Worm (Caenorhabditis elegans) whole organism, late embryonic: ENCODE data around the gene htp-1.

ENCODE experiments used
- C08G9.2 ChIP-seq: sonication (generic microtip); optimal IDR thresholded peaks from 2 replicates; lab custom pipeline; 2016; ENCODE audit warnings: mild to moderate bottlenecking, missing genetic modification characterization, moderate library complexity, missing compliant biosample characterization
- C38D4.7 ChIP-seq: fragments of 200-800 bp; sonication (Bioruptor generic); optimal IDR thresholded peaks from 2 replicates; lab custom pipeline; 2018; ENCODE audit warnings: mild to moderate bottlenecking, missing genetic modification characterization, moderate library complexity, missing compliant biosample characterization
- F13H6.1 ChIP-seq: sonication (generic microtip); optimal IDR thresholded peaks from 2 replicates; lab custom pipeline; 2016; ENCODE audit warnings: missing genetic modification characterization, missing compliant biosample characterization
- K02D7.2 ChIP-seq: sonication (generic microtip); optimal IDR thresholded peaks from 2 replicates; lab custom pipeline; 2017; ENCODE audit warnings: mild to moderate bottlenecking, missing genetic modification characterization, missing compliant biosample characterization
- K09A11.1 ChIP-seq: sonication (generic microtip); optimal IDR thresholded peaks from 2 replicates; lab custom pipeline; 2017; ENCODE audit warnings: antibody characterized with exemption, mild to moderate bottlenecking, missing genetic modification characterization, missing compliant biosample characterization; ENCODE audit not compliant: insufficient read depth
- T23F11.4 ChIP-seq: fragments of 200-800 bp; sonication (Bioruptor generic); optimal IDR thresholded peaks from 2 replicates; lab custom pipeline; 2018; ENCODE audit warnings: mild to moderate bottlenecking, missing genetic modification characterization, missing compliant biosample characterization
- ahr-1 ChIP-seq: sonication (generic microtip); optimal IDR thresholded peaks from 2 replicates; lab custom pipeline; 2016; ENCODE audit warnings: missing genetic modification characterization, missing compliant biosample characterization
- ama-1 ChIP-seq: fragments of 150-350 bp; optimal IDR thresholded peaks from 2 replicates; lab custom pipeline; 2014
- ceh-18 ChIP-seq: sonication (generic microtip); optimal IDR thresholded peaks from 2 replicates; lab custom pipeline; 2016; ENCODE audit warnings: missing genetic modification characterization, missing compliant biosample characterization
- ceh-19 ChIP-seq: fragments of 200-800 bp; sonication (Bioruptor generic); optimal IDR thresholded peaks from 2 replicates; lab custom pipeline; 2018; ENCODE audit warnings: mild to moderate bottlenecking, missing genetic modification characterization, missing compliant biosample characterization
- ceh-2 ChIP-seq: sonication (generic microtip); optimal IDR thresholded peaks from 2 replicates; lab custom pipeline; 2016; ENCODE audit warnings: missing genotype, missing genetic modification characterization, missing compliant biosample characterization
- ceh-30 ChIP-seq: fragments of 150-350 bp; optimal IDR thresholded peaks from 2 replicates; lab custom pipeline; 2014; ENCODE audit warnings: missing biosample characterization, missing genetic modification characterization
- ceh-31 ChIP-seq: sonication (generic microtip); optimal IDR thresholded peaks from 2 replicates; lab custom pipeline; 2016; ENCODE audit warnings: missing genetic modification characterization, missing compliant biosample characterization
- ceh-34 ChIP-seq: sonication (generic microtip); optimal IDR thresholded peaks from 2 replicates; lab custom pipeline; 2016; ENCODE audit warnings: mild to moderate bottlenecking, missing genetic modification characterization, missing compliant biosample characterization
- ceh-48 ChIP-seq: sonication (generic microtip); optimal IDR thresholded peaks from 2 replicates; lab custom pipeline; 2016; ENCODE audit warnings: missing genetic modification characterization, inconsistent platforms, missing compliant biosample characterization
- che-1 ChIP-seq: sonication (generic microtip); optimal IDR thresholded peaks from 2 replicates; lab custom pipeline; 2016; ENCODE audit warnings: mild to moderate bottlenecking, missing genetic modification characterization, missing compliant biosample characterization
- elt-2 ChIP-seq: sonication (generic microtip); optimal IDR thresholded peaks from 2 replicates; lab custom pipeline; 2016; ENCODE audit warnings: missing genetic modification reagents, missing genetic modification characterization, missing compliant biosample characterization
- ets-4 ChIP-seq: sonication (generic microtip); optimal IDR thresholded peaks from 2 replicates; lab custom pipeline; 2016; ENCODE audit warnings: missing genetic modification characterization, missing compliant biosample characterization
- fax-1 ChIP-seq: sonication (generic microtip); optimal IDR thresholded peaks from 2 replicates; lab custom pipeline; 2016; ENCODE audit warnings: missing genotype, missing genetic modification characterization, missing compliant biosample characterization
- hlh-13 ChIP-seq: fragments of 200-800 bp; sonication (Bioruptor generic); optimal IDR thresholded peaks from 2 replicates; lab custom pipeline; 2018; ENCODE audit warnings: mild to moderate bottlenecking, missing genetic modification characterization, missing compliant biosample characterization
- hlh-15 ChIP-seq: sonication (generic microtip); optimal IDR thresholded peaks from 2 replicates; lab custom pipeline; 2016; ENCODE audit warnings: missing genetic modification characterization, missing compliant biosample characterization
- hlh-6 ChIP-seq: sonication (generic microtip); optimal IDR thresholded peaks from 2 replicates; lab custom pipeline; 2016; ENCODE audit warnings: missing genotype, missing genetic modification characterization, missing compliant biosample characterization
- lim-6 ChIP-seq: sonication (generic microtip); optimal IDR thresholded peaks from 2 replicates; lab custom pipeline; 2016; ENCODE audit warnings: missing genetic modification characterization, missing compliant biosample characterization
- mec-3 ChIP-seq: sonication (generic microtip); optimal IDR thresholded peaks from 2 replicates; lab custom pipeline; 2016; ENCODE audit warnings: borderline replicate concordance, missing genetic modification characterization, missing compliant biosample characterization
- nfya-1 ChIP-seq: sonication (generic microtip); optimal IDR thresholded peaks from 2 replicates; lab custom pipeline; 2017; ENCODE audit warnings: missing genetic modification characterization, mild to moderate bottlenecking, missing compliant biosample characterization, antibody characterized with exemption, moderate library complexity
- nhr-11 ChIP-seq: fragments of 150-350 bp; optimal IDR thresholded peaks from 2 replicates; lab custom pipeline; 2014; ENCODE audit warnings: missing biosample characterization, missing genetic modification characterization
- nhr-232 ChIP-seq: sonication (generic microtip); optimal IDR thresholded peaks from 2 replicates; lab custom pipeline; 2016; ENCODE audit warnings: missing genetic modification characterization, missing compliant biosample characterization
- npax-4 ChIP-seq: sonication (generic microtip); optimal IDR thresholded peaks from 2 replicates; lab custom pipeline; 2016; ENCODE audit warnings: missing genetic modification characterization, missing compliant biosample characterization
- odd-2 ChIP-seq: sonication (generic microtip); optimal IDR thresholded peaks from 2 replicates; lab custom pipeline; 2017; ENCODE audit warnings: antibody characterized with exemption, mild to moderate bottlenecking, missing genetic modification characterization, missing compliant biosample characterization
- pag-3 ChIP-seq: sonication (generic microtip); optimal IDR thresholded peaks from 2 replicates; lab custom pipeline; 2016; ENCODE audit warnings: missing compliant biosample characterization, missing genetic modification characterization, borderline replicate concordance
- pax-1 ChIP-seq: fragments of 150-350 bp; optimal IDR thresholded peaks from 2 replicates; lab custom pipeline; 2014; ENCODE audit warnings: missing biosample characterization, missing genetic modification characterization
- pha-4 ChIP-seq: fragments of 150-350 bp; optimal IDR thresholded peaks from 2 replicates; lab custom pipeline; 2018; ENCODE audit warnings: missing biosample characterization, missing genetic modification reagents, missing genetic modification characterization
- ref-2 ChIP-seq: sonication (generic microtip); optimal IDR thresholded peaks from 2 replicates; lab custom pipeline; 2016; ENCODE audit warnings: missing genetic modification characterization, missing compliant biosample characterization
- sox-4 ChIP-seq: sonication (generic microtip); optimal IDR thresholded peaks from 2 replicates; lab custom pipeline; 2017; ENCODE audit warnings: mild to moderate bottlenecking, missing genetic modification characterization, inconsistent platforms, missing compliant biosample characterization
- syd-9 ChIP-seq: sonication (generic microtip); optimal IDR thresholded peaks from 2 replicates; lab custom pipeline; 2016; ENCODE audit warnings: mild to moderate bottlenecking, missing genetic modification characterization, moderate library complexity, missing compliant biosample characterization
- tbx-2 ChIP-seq: sonication (generic microtip); optimal IDR thresholded peaks from 2 replicates; lab custom pipeline; 2016; ENCODE audit warnings: missing genetic modification characterization, missing compliant biosample characterization
- ttx-3 ChIP-seq: sonication (generic microtip); optimal IDR thresholded peaks from 2 replicates; lab custom pipeline; 2016; ENCODE audit warnings: missing genetic modification reagents, missing genetic modification characterization, missing compliant biosample characterization
- unc-3 ChIP-seq, 2 experiments: fragments of 200-800 bp in 1 of 2; sonication (Bioruptor generic) in 1 of 2; sonication (generic microtip) in 1 of 2; conservative IDR thresholded peaks in 1 of 2; optimal IDR thresholded peaks in 1 of 2; 2 replicates each; pipeline versions ENCODE4 v1.3.6 to Lab custom; 2016 to 2022; ENCODE audit warnings: missing compliant biosample characterization in 2 of 2, missing genetic modification characterization in 2 of 2, missing genetic modification reagents in 1 of 2
- unc-42 ChIP-seq: sonication (generic microtip); optimal IDR thresholded peaks from 2 replicates; lab custom pipeline; 2016; ENCODE audit warnings: missing genotype, missing genetic modification characterization, missing compliant biosample characterization
- zip-5 ChIP-seq: sonication (generic microtip); optimal IDR thresholded peaks from 2 replicates; lab custom pipeline; 2016; ENCODE audit warnings: missing genetic modification characterization, missing compliant biosample characterization
- ztf-16 ChIP-seq: sonication (generic microtip); optimal IDR thresholded peaks from 2 replicates; lab custom pipeline; 2017; ENCODE audit warnings: missing genetic modification characterization, missing compliant biosample characterization

The htp-1 gene

DNA sequence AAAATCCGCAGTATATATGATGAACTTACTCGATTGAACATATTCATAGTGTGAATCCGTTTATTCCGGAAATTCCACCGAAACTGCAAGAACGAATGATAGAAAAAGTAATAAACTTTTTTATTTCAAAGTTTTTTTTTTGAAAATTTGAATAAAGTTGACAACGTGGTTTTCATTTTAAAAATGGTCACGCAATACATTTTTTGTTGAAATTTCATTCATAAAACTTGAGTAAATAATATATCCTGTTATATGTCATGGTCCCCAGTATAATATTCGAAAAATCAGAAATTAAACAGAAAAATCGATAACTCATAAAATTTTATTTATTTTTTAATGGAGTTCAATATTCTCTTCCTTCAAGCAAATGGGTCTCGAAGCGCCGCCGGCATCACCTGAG, 19.8 kb upstream of the htp-1 start, which contains the start of gene ZK616.65:
Gene ZK616.65, minus strand, starts transcription at position 101 of the 400 bp plus-strand sequence.
- TF ChIP-seq nhr-232 (tag; lab: Kevin White, UChicago) (no peak), hlh-15 (tag; lab: Kevin White, UChicago) (no peak), sox-4 (no peak), ceh-48 (no peak), ceh-18 (tag; lab: Kevin White, UChicago) (no peak), C38D4.7 (GFP tag; lab: Kevin White, UChicago) (no peak), K09A11.1 (tag; lab: Kevin White, UChicago) (no peak)

DNA sequence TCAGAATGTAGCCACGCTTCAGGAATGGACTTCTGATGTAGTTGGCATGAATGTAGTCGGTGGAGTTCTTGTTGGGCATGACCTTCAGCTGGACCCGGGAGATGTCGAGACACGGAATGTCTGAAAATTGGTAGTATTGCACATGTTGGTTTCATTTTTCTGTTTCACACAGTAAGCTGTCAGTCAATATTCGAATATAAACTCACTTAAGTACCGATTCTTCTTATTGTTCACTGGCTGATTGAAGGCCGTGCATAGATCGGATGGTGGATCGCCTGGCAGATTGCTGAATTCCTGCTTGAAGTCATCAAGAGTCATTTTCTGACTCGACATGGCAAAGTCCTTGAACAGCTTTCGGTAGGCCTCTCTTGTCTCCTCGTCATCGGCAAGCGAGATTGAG, 17.8 kb upstream of the htp-1 start:
- TF ChIP-seq ama-1 (lab: Kevin White, UChicago) (no peak), nhr-11 (no peak), ahr-1 (tag; lab: Kevin White, UChicago) (no peak), fax-1 (no peak), T23F11.4 (GFP tag; lab: Kevin White, UChicago) (no peak), C08G9.2 (tag; lab: Kevin White, UChicago) (no peak), hlh-13 (GFP tag; lab: Kevin White, UChicago) (no peak), pax-1 (tag; lab: Kevin White, UChicago) (no peak)

DNA sequence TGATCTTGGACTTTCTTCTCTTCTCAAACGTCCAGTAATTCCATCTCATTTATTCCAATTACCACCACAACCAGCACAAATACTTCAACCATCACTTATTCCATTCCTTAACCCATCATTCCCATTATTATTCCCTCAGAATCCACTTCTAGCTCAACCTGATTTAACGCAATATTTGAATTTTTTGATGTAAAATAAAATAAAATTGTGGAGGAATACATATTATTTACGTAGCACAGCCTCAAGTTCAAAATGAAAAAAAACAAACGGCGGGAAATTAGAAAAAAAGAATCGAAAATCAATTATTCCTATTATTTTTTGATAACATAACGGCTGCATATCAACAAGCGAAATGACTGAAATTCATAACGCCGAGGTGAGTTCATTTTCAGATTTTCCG, 14.0 kb upstream of the htp-1 start, which contains the start of gene ZK616.61:
Gene ZK616.61, plus strand, starts transcription at position 301 of the 400 bp plus-strand sequence.
- TF ChIP-seq hlh-6, result no peak
- TF ChIP-seq nfya-1 (tag; lab: Kevin White, UChicago), result no peak
- no peak for TF ChIP-seq unc-42 (tag; lab: Kevin White, UChicago)
- no peak for TF ChIP-seq ceh-19 (GFP tag; lab: Kevin White, UChicago)
- no peak for TF ChIP-seq tbx-2 (tag; lab: Kevin White, UChicago)
- no peak for TF ChIP-seq ceh-30 (tag; lab: Kevin White, UChicago)

DNA sequence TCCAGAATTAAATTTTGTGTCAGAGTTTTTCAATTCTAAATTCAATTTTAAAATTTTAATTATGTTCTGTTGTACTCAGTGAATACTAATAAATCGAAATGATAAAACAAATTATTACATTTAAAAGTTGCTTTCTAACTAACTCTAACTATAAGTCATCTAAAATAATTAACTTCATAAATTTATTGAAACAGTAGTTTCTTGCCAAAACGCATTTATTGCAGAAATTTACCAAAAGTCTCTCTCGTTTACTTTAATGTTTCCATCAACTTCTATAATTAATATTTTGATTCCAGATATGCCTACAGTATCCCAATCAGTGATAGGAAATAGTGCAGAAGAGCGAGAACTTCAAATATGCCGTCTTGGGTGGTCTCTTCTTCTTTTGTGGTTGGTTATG, 9.3 kb upstream of the htp-1 start, which contains the start of gene ZK616.1:
Gene ZK616.1, plus strand, starts transcription at position 301 of the 400 bp plus-strand sequence.
- TF ChIP-seq ttx-3 (no peak), hlh-13 (GFP tag; lab: Kevin White, UChicago) (no peak), syd-9 (tag; lab: Kevin White, UChicago) (no peak), ceh-31 (tag; lab: Kevin White, UChicago) (no peak), ceh-34 (no peak), pha-4 (tag; lab: Kevin White, UChicago) (no peak), ets-4 (tag; lab: Kevin White, UChicago) (no peak), unc-42 (tag; lab: Kevin White, UChicago) (no peak), ceh-2 (tag; lab: Kevin White, UChicago) (no peak), F13H6.1 (tag; lab: Kevin White, UChicago) (no peak), unc-3 (GFP tag; conservative IDR thresholded peaks at IDR 0.05; lab: Robert Waterston, UW) (no peak), unc-3 (tag; optimal IDR thresholded peaks at IDR 0.05; lab: Kevin White, UChicago) (no peak)

ce11 chrIV:5397539-5397938, 6.2 kb upstream of the htp-1 start, which contains the start of gene ZK616.2:
Gene ZK616.2 (plus strand): TSS chrIV:5397839.
- no peak for TF ChIP-seq C38D4.7 (GFP tag; lab: Kevin White, UChicago)
- TF ChIP-seq hlh-6, result no peak
- TF ChIP-seq unc-3 (GFP tag; conservative IDR thresholded peaks at IDR 0.05; lab: Robert Waterston, UW), result no peak
- TF ChIP-seq unc-3 (tag; optimal IDR thresholded peaks at IDR 0.05; lab: Kevin White, UChicago), result no peak
- TF ChIP-seq ztf-16, result no peak
- TF ChIP-seq che-1, result no peak
- TF ChIP-seq mec-3, result no peak
- no peak for TF ChIP-seq odd-2 (tag; lab: Kevin White, UChicago)
- no peak for TF ChIP-seq hlh-13 (GFP tag; lab: Kevin White, UChicago)
- TF ChIP-seq K02D7.2 (tag; lab: Kevin White, UChicago), result no peak
- no peak for TF ChIP-seq lim-6
- no peak for TF ChIP-seq nhr-11
- no peak for TF ChIP-seq ceh-2 (tag; lab: Kevin White, UChicago)
- TF ChIP-seq ttx-3, result no peak
- TF ChIP-seq ref-2 (tag; lab: Kevin White, UChicago), result no peak
- no peak for TF ChIP-seq C08G9.2 (tag; lab: Kevin White, UChicago)
- no peak for TF ChIP-seq zip-5 (tag; lab: Kevin White, UChicago)
- no peak for TF ChIP-seq npax-4 (tag; lab: Kevin White, UChicago)
- TF ChIP-seq ceh-30 (tag; lab: Kevin White, UChicago), result no peak
- no peak for TF ChIP-seq elt-2 (tag; lab: Kevin White, UChicago)
- TF ChIP-seq pag-3 (tag; lab: Kevin White, UChicago), result no peak
